Worm (Caenorhabditis elegans): ENCODE data around the gene lips-1.

The lips-1 gene

ce11 chrX:12523071-12523483, 30.5 kb downstream of the lips-1 start:
- peak; percentile 95 for TF ChIP-seq nhr-21 (tag; optimal IDR thresholded peaks at IDR 0.05)
- TF ChIP-seq dmd-4 (tag; optimal IDR thresholded peaks at IDR 0.05): no peak
- peak; percentile 38 for TF ChIP-seq Y55F3AM.14 (GFP tag; optimal IDR thresholded peaks at IDR 0.05)
- no peak for TF ChIP-seq nhr-10 (tag; optimal IDR thresholded peaks at IDR 0.05)
- TF ChIP-seq nhr-129 (tag; optimal IDR thresholded peaks at IDR 0.05): peak; percentile 76
- TF ChIP-seq C34F6.9 (tag; optimal IDR thresholded peaks at IDR 0.05): peak; percentile 10
- no peak for TF ChIP-seq R02D3.7 (tag; optimal IDR thresholded peaks at IDR 0.05)
- TF ChIP-seq unc-62 (GFP tag; optimal IDR thresholded peaks at IDR 0.05): no peak
- TF ChIP-seq gmeb-1 (tag; optimal IDR thresholded peaks at IDR 0.05): peak; percentile 63
- peak in 1 of 2 experiments; percentile 48 for TF ChIP-seq lsy-2 (tag; optimal IDR thresholded peaks at IDR 0.05)
- TF ChIP-seq alr-1 (tag; optimal IDR thresholded peaks at IDR 0.05): no peak
- peak; percentile 92 for TF ChIP-seq sma-9 (GFP tag; optimal IDR thresholded peaks at IDR 0.05)
- TF ChIP-seq sma-9 (tag; optimal IDR thresholded peaks at IDR 0.05): no peak
- TF ChIP-seq F13H6.1 (tag; optimal IDR thresholded peaks at IDR 0.05): peak; percentile 42
- no peak for TF ChIP-seq unc-55 (GFP tag; optimal IDR thresholded peaks at IDR 0.05)
- TF ChIP-seq nhr-77 (tag; optimal IDR thresholded peaks at IDR 0.05): no peak
- TF ChIP-seq aly-2 (tag; optimal IDR thresholded peaks at IDR 0.05): no peak
- peak; percentile 96 for TF ChIP-seq sma-3 (GFP tag; optimal IDR thresholded peaks at IDR 0.05)
- no peak for TF ChIP-seq ceh-82 (tag; optimal IDR thresholded peaks at IDR 0.05)
- peak; percentile 11 for TF ChIP-seq mab-5 (tag; optimal IDR thresholded peaks at IDR 0.05)
- peak; percentile 35 for TF ChIP-seq nhr-6 (tag; optimal IDR thresholded peaks at IDR 0.05)
- TF ChIP-seq crh-2 (tag; optimal IDR thresholded peaks at IDR 0.05): peak; percentile 72
- TF ChIP-seq egl-27 (tag; optimal IDR thresholded peaks at IDR 0.05): peak; percentile 30
- peak; percentile 41 for TF ChIP-seq nhr-23 (tag; optimal IDR thresholded peaks at IDR 0.05)
- TF ChIP-seq blmp-1 (tag; optimal IDR thresholded peaks at IDR 0.05; ENCODE audit: insufficient read depth): peak; percentile 71
- peak in 1 of 2 experiments; percentile 54 for TF ChIP-seq mdl-1 (tag; optimal IDR thresholded peaks at IDR 0.05)
- TF ChIP-seq fos-1 (tag; optimal IDR thresholded peaks at IDR 0.05): peak; percentile 19
- TF ChIP-seq nhr-25 (tag; optimal IDR thresholded peaks at IDR 0.05): peak; percentile 94
- TF ChIP-seq snpc-4 (tag; optimal IDR thresholded peaks at IDR 0.05): no peak

ce11 chrX:12524514-12524913, 31.9 kb downstream of the lips-1 start:
- TF ChIP-seq sma-9 (GFP tag; optimal IDR thresholded peaks at IDR 0.05) (peak; percentile 69), sma-9 (tag; optimal IDR thresholded peaks at IDR 0.05) (no peak), nhr-129 (tag; optimal IDR thresholded peaks at IDR 0.05) (no peak)

- no peak for TF ChIP-seq lin-39 (tag; optimal IDR thresholded peaks at IDR 0.05)
- TF ChIP-seq sem-4 (tag; optimal IDR thresholded peaks at IDR 0.05): no peak
- TF ChIP-seq R02D3.7 (tag; optimal IDR thresholded peaks at IDR 0.05): no peak
- no peak for TF ChIP-seq alr-1 (tag; optimal IDR thresholded peaks at IDR 0.05)
- TF ChIP-seq elt-1 (tag; optimal IDR thresholded peaks at IDR 0.05): no peak
- no peak for TF ChIP-seq nhr-77 (tag; optimal IDR thresholded peaks at IDR 0.05)
- no peak for TF ChIP-seq nhr-11 (tag; optimal IDR thresholded peaks at IDR 0.05)
- no peak for TF ChIP-seq ceh-82 (tag; optimal IDR thresholded peaks at IDR 0.05)
- TF ChIP-seq sma-9 (GFP tag; optimal IDR thresholded peaks at IDR 0.05): no peak
- no peak for TF ChIP-seq sma-9 (tag; optimal IDR thresholded peaks at IDR 0.05)
- no peak for TF ChIP-seq blmp-1 (tag; optimal IDR thresholded peaks at IDR 0.05; ENCODE audit: insufficient read depth)
- TF ChIP-seq dmd-4 (tag; optimal IDR thresholded peaks at IDR 0.05): no peak
Measured at ce11 chrX:12525359-12525839, 32.8 kb downstream of the lips-1 start, which contains the start of gene scd-1. TSS of gene scd-1 (minus strand) at chrX:12525789.

ce11 chrX:12532405-12532804, 39.8 kb downstream of the lips-1 start:
- TF ChIP-seq unc-55 (GFP tag; optimal IDR thresholded peaks at IDR 0.05) (peak; percentile 21), gmeb-1 (tag; optimal IDR thresholded peaks at IDR 0.05) (no peak), sma-9 (GFP tag; optimal IDR thresholded peaks at IDR 0.05) (peak; percentile 0), sma-9 (tag; optimal IDR thresholded peaks at IDR 0.05) (no peak)

ce11 chrX:12534476-12534875, 41.9 kb downstream of the lips-1 start:
- TF ChIP-seq nhr-77 (tag; optimal IDR thresholded peaks at IDR 0.05): no peak
- peak; percentile 26 for TF ChIP-seq unc-55 (GFP tag; optimal IDR thresholded peaks at IDR 0.05)

All from whole organism, L2 larva.